Fruit fly (Drosophila melanogaster): ENCODE measurements around the gene CheB38a.

dm6 chr2L:20835501-20835900, 17.2 kb upstream of the CheB38a start, which contains the start of gene Oseg5:
- TF ChIP-seq CG9948 (tag; optimal IDR thresholded peaks at IDR 0.05) = no peak
- TF ChIP-seq CG8159 (tag; optimal IDR thresholded peaks at IDR 0.05) = no peak
- no peak for TF ChIP-seq CG14655 (GFP tag; optimal IDR thresholded peaks at IDR 0.05)
- no peak for TF ChIP-seq CG17806 (tag; optimal IDR thresholded peaks at IDR 0.05)
- no peak for TF ChIP-seq Snoo (tag; optimal IDR thresholded peaks at IDR 0.05)
